Fruit fly (Drosophila melanogaster) whole organism, adult: Measurements from ENCODE around the gene RpL7.

Source experiments
- CG1620 ChIP-seq: fragments of 200-800 bp; sonication (Bioruptor generic); optimal IDR thresholded peaks from 2 replicates; lab custom pipeline; 2016; ENCODE audit warnings: missing biosample characterization, missing genetic modification characterization
- CG7045 ChIP-seq: fragments of 200-800 bp; sonication (Bioruptor generic); optimal IDR thresholded peaks from 2 replicates; lab custom pipeline; 2017; ENCODE audit warnings: missing biosample characterization, mild to moderate bottlenecking, missing genetic modification characterization
- ovo ChIP-seq: fragments of 200-800 bp; sonication (Bioruptor generic); optimal IDR thresholded peaks from 2 replicates; lab custom pipeline; 2016; ENCODE audit warnings: missing biosample characterization, missing genetic modification characterization
- pad ChIP-seq: fragments of 200-800 bp; sonication (Bioruptor generic); optimal IDR thresholded peaks from 3 replicates; lab custom pipeline; 2017; ENCODE audit warnings: missing biosample characterization, missing genetic modification characterization, mild to moderate bottlenecking, moderate library complexity, missing genetic modification reagents

dm6 chr2L:10206633-10207162 is 5.9 kb downstream of the RpL7 start, which contains the start of gene Snx17:
- TF ChIP-seq CG7045 (GFP tag; lab: Kevin White, UChicago) (no peak), ovo (GFP tag; lab: Kevin White, UChicago) (no peak), pad (GFP tag; lab: Kevin White, UChicago) (no peak), CG1620 (GFP tag; lab: Kevin White, UChicago) (no peak)
